Worm (Caenorhabditis elegans) whole organism, late embryonic: Measurements from ENCODE around the gene srh-45.

ENCODE experiments used
- K09A11.1 ChIP-seq: sonication (generic microtip); optimal IDR thresholded peaks from 2 replicates; lab custom pipeline; 2017; ENCODE audit warnings: antibody characterized with exemption, mild to moderate bottlenecking, missing genetic modification characterization, missing compliant biosample characterization; ENCODE audit not compliant: insufficient read depth
- elt-2 ChIP-seq: sonication (generic microtip); optimal IDR thresholded peaks from 2 replicates; lab custom pipeline; 2016; ENCODE audit warnings: missing genetic modification reagents, missing genetic modification characterization, missing compliant biosample characterization
- fkh-10 ChIP-seq: fragments of 150-350 bp; optimal IDR thresholded peaks from 2 replicates; lab custom pipeline; 2014; ENCODE audit warnings: missing biosample characterization, missing genetic modification reagents, missing genetic modification characterization

DNA sequence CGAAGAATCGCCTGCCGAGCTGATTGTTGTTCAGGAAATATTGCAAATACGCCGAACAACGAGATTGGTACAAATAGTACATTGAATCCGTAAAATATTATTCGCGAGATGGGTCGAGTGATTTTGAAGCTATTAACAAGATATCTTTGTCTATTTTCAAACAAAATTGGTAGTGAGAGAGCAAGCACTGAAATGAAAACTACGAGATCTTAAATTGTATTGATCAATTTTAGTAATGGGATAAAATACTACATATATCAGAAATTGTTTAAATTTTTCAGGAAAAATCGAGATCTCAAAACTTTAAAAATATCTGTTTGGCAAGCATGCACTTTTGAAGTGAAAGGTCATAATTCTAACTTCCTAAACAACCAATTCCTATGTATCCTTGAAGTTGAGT lies 579 bp downstream of the srh-45 start:
- TF ChIP-seq elt-2 (tag; lab: Kevin White, UChicago), result no peak
- TF ChIP-seq fkh-10, result no peak
- no peak for TF ChIP-seq K09A11.1 (tag; lab: Kevin White, UChicago)
